Worm (Caenorhabditis elegans): ENCODE measurements around the gene col-72.

DNA sequence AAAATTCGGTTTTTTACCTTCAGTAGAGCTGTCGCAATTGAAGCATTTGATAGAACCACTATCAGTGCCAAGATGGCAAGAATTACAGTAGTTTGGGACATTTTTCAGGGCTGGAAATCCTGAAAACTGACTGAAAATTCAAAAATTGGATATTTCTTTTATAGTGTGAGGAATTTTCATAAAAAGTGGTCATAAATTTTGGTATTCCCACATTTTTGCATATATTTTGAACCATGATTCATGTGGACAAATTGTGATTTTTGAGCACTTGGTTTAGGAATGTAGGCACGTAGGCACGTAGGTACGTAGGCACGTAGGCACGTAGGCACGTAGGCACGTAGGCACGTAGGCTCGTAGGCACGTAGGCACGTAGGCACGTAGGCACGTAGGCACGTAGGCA is 11.8 kb downstream of the col-72 start, which contains the start of gene Y49F6B.19:
- no peak for TF ChIP-seq W03F9.2 (tag; optimal IDR thresholded peaks at IDR 0.05)
- no peak for TF ChIP-seq him-1 (tag; optimal IDR thresholded peaks at IDR 0.05)
